Worm (Caenorhabditis elegans): ENCODE results near the gene nhr-136.

ce11 chrV:12137942-12138341 lies 31.0 kb downstream of the nhr-136 start:
- TF ChIP-seq ztf-29 (GFP tag; IDR thresholded peaks at IDR 0.05) = no peak
- no peak for TF ChIP-seq tab-1 (GFP tag; IDR thresholded peaks at IDR 0.05)
- TF ChIP-seq ref-1 (GFP tag; conservative IDR thresholded peaks at IDR 0.05) = no peak

Measured in whole organism, midembryonic.